Fruit fly (Drosophila melanogaster): ENCODE measurements around the gene mei-217.

mei-217 gene

dm6 chrX:17178484-17178921 is 35.7 kb upstream of the mei-217 start (continued):
- TF ChIP-seq CG9932 (GFP tag; IDR thresholded peaks at IDR 0.05) (peak; percentile 73), CG11398 (GFP tag; optimal IDR thresholded peaks at IDR 0.05) (peak; percentile 33), CG12299 (tag; optimal IDR thresholded peaks at IDR 0.05) (no peak), sr (GFP tag; IDR thresholded peaks at IDR 0.05) (peak; percentile 91), vvl (GFP tag; IDR thresholded peaks at IDR 0.05) (peak; percentile 100), CG7786 (GFP tag; optimal IDR thresholded peaks at IDR 0.05) (peak; percentile 69), crp (GFP tag; optimal IDR thresholded peaks at IDR 0.05) (no peak), CG17568 (GFP tag; optimal IDR thresholded peaks at IDR 0.05) (no peak), CG8478 (optimal IDR thresholded peaks at IDR 0.05) (no peak), HmgD (GFP tag; optimal IDR thresholded peaks at IDR 0.05) (no peak), peb (GFP tag; IDR thresholded peaks at IDR 0.05) (peak; percentile 98), trem (tag; optimal IDR thresholded peaks at IDR 0.05) (peak; percentile 96), CG1024 (GFP tag; IDR thresholded peaks at IDR 0.05) (peak; percentile 96), Dll (GFP tag; IDR thresholded peaks at IDR 0.05; ENCODE audit: partially characterized antibody) (no peak), twi (tag; optimal IDR thresholded peaks at IDR 0.05) (peak; percentile 22), CG1603 (tag; optimal IDR thresholded peaks at IDR 0.05) (peak; percentile 96), z (GFP tag; IDR thresholded peaks at IDR 0.05) (peak; percentile 82; the same call in 2 of the 3 replicates), CoRest (tag; optimal IDR thresholded peaks at IDR 0.05) (no peak), ci (GFP tag; IDR thresholded peaks at IDR 0.05) (peak; percentile 88), CG12071 (GFP tag; optimal IDR thresholded peaks at IDR 0.05) (peak; percentile 93), Trl (optimal IDR thresholded peaks at IDR 0.05) (peak; percentile 87 to 93), Trl (GFP tag; optimal IDR thresholded peaks at IDR 0.05) (peak; percentile 93), CG18619 (GFP tag; optimal IDR thresholded peaks at IDR 0.05) (no peak), tx (GFP tag; optimal IDR thresholded peaks at IDR 0.05) (no peak), CG10565 (GFP tag; optimal IDR thresholded peaks at IDR 0.05) (peak; percentile 77), CG11247 (GFP tag; IDR thresholded peaks at IDR 0.05) (peak; percentile 98), pfk (GFP tag; optimal IDR thresholded peaks at IDR 0.05) (peak; percentile 35), CG8944 (GFP tag; optimal IDR thresholded peaks at IDR 0.05) (no peak), CG6813 (GFP tag; optimal IDR thresholded peaks at IDR 0.05) (peak; percentile 97), sd (tag; optimal IDR thresholded peaks at IDR 0.05) (no peak), CG2875 (GFP tag; optimal IDR thresholded peaks at IDR 0.05) (no peak), ato (GFP tag; IDR thresholded peaks at IDR 0.05; ENCODE audit: partially characterized antibody) (no peak), BEAF-32 (GFP tag; optimal IDR thresholded peaks at IDR 0.05) (no peak), B-H1 (GFP tag; IDR thresholded peaks at IDR 0.05) (peak; percentile 98), CG9876 (GFP tag; optimal IDR thresholded peaks at IDR 0.05) (no peak), Dp (GFP tag; optimal IDR thresholded peaks at IDR 0.05) (no peak), dan (GFP tag; IDR thresholded peaks at IDR 0.05) (peak; percentile 94), ken (GFP tag; IDR thresholded peaks at IDR 0.05) (peak; percentile 74; the same call in 2 of the 3 replicates), CG10462 (GFP tag; optimal IDR thresholded peaks at IDR 0.05) (peak; percentile 26), dmrt99B (tag; optimal IDR thresholded peaks at IDR 0.05) (peak; percentile 99), D19A (tag; optimal IDR thresholded peaks at IDR 0.05) (peak; percentile 96), crc (GFP tag; optimal IDR thresholded peaks at IDR 0.05) (peak; percentile 84), kay (GFP tag; optimal IDR thresholded peaks at IDR 0.05) (peak; percentile 97), ac (GFP tag; optimal IDR thresholded peaks at IDR 0.05) (no peak), kni (GFP tag; optimal IDR thresholded peaks at IDR 0.05) (peak; percentile 77), B-H2 (GFP tag; optimal IDR thresholded peaks at IDR 0.05) (peak; percentile 56), Blimp-1 (GFP tag; optimal IDR thresholded peaks at IDR 0.05) (peak; percentile 97), ase (GFP tag; IDR thresholded peaks at IDR 0.05) (peak; percentile 98), CG10979 (tag; optimal IDR thresholded peaks at IDR 0.05) (peak; percentile 99), Hand (GFP tag; optimal IDR thresholded peaks at IDR 0.05) (peak; percentile 74), YL-1 (GFP tag; optimal IDR thresholded peaks at IDR 0.05) (no peak)
